Fruit fly (Drosophila melanogaster) whole organism, adult: Measurements from ENCODE around the gene CG13026.

ENCODE experiments used
- CG12768 ChIP-seq: fragments of 200-800 bp; sonication (Bioruptor generic); optimal IDR thresholded peaks from 2 replicates; lab custom pipeline; 2017; ENCODE audit warnings: missing biosample characterization, missing genetic modification characterization, mild to moderate bottlenecking, moderate library complexity, missing genetic modification reagents
- CG1620 ChIP-seq: fragments of 200-800 bp; sonication (Bioruptor generic); optimal IDR thresholded peaks from 2 replicates; lab custom pipeline; 2016; ENCODE audit warnings: missing biosample characterization, missing genetic modification characterization
- CG5204 ChIP-seq: fragments of 200-800 bp; sonication (Bioruptor generic); optimal IDR thresholded peaks from 2 replicates; lab custom pipeline; 2016; ENCODE audit warnings: missing biosample characterization, missing genetic modification characterization
- CG7045 ChIP-seq: fragments of 200-800 bp; sonication (Bioruptor generic); optimal IDR thresholded peaks from 2 replicates; lab custom pipeline; 2017; ENCODE audit warnings: missing biosample characterization, mild to moderate bottlenecking, missing genetic modification characterization
- Clk ChIP-seq: fragments of 200-800 bp; sonication (Bioruptor generic); optimal IDR thresholded peaks from 2 replicates; lab custom pipeline; 2017; ENCODE audit warnings: missing biosample characterization, missing genetic modification characterization
- Mnt ChIP-seq: fragments of 200-800 bp; sonication (Bioruptor generic); optimal IDR thresholded peaks from 2 replicates; lab custom pipeline; 2016; ENCODE audit warnings: missing biosample characterization, mild to moderate bottlenecking, missing genetic modification characterization
- cnc ChIP-seq, 2 experiments: fragments of >200 bp; optimal IDR thresholded peaks; 2 replicates each; lab custom pipeline; 2017
- kay ChIP-seq: fragments of 200-800 bp; sonication (Bioruptor generic); peaks from one replicate; lab custom pipeline; 2016; ENCODE audit warnings: missing biosample characterization, missing genetic modification characterization, borderline replicate concordance
- toe ChIP-seq: fragments of 200-800 bp; sonication (Bioruptor generic); optimal IDR thresholded peaks from 2 replicates; lab custom pipeline; 2016; ENCODE audit warnings: missing biosample characterization, missing genetic modification characterization

dm6 chr3L:16766901-16767300 lies 40.9 kb upstream of the CG13026 start:
- TF ChIP-seq CG5204 (GFP tag; lab: Kevin White, UChicago) (no peak), Mnt (GFP tag; lab: Kevin White, UChicago) (no peak), CG12768 (GFP tag; lab: Kevin White, UChicago) (no peak), CG7045 (GFP tag; lab: Kevin White, UChicago) (no peak), CG1620 (GFP tag; lab: Kevin White, UChicago) (no peak), cnc (optimal IDR thresholded peaks at IDR 0.05; lab: Kevin White, UChicago) (no peak), kay (GFP tag; lab: Kevin White, UChicago) (no peak), Clk (GFP tag; lab: Kevin White, UChicago) (no peak), toe (no peak)
